Worm (Caenorhabditis elegans) whole organism, mixed stage, embryonic: ENCODE data around the gene gst-1.

Experiments
- blmp-1 ChIP-seq: fragments of 150-350 bp; optimal IDR thresholded peaks from 2 replicates; lab custom pipeline; 2014; ENCODE audit warnings: missing biosample characterization, missing genetic modification characterization
- nhr-12 ChIP-seq: fragments of 150-350 bp; optimal IDR thresholded peaks from 2 replicates; lab custom pipeline; 2014; ENCODE audit warnings: missing biosample characterization, missing genetic modification characterization
- unc-62 ChIP-seq: fragments of 150-350 bp; optimal IDR thresholded peaks from 2 replicates; lab custom pipeline; 2014; ENCODE audit warnings: missing biosample characterization, missing genetic modification reagents, missing genetic modification characterization

DNA sequence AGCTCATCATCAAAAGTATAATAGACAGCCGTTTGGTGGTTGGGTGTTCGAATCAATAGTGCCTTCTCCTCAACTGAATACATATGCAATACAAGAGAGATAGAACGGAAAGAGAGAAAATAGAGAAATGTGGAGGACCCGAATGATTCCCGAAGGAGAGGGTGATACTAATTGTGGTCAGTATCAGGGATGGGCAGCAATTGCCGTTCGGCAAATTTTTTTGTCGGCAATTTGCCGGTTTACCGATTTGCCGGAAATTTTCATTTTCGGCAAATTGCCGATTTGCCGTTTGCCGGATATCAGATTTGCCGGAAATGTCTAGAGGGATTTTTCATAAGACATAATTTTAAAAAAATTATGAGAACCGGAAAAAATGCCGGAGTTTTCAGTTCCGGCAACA, 46.8 kb upstream of the gst-1 start, which contains the start of gene F59B2.9:
- no peak for TF ChIP-seq unc-62 (GFP tag; lab: Kevin White, UChicago)
- no peak for TF ChIP-seq nhr-12
- no peak for TF ChIP-seq blmp-1
